Worm (Caenorhabditis elegans) whole organism, early embryonic: ENCODE measurements around the gene srx-64.

Experiments used
- B0310.2 ChIP-seq: sonication (generic microtip); optimal IDR thresholded peaks from 2 replicates; lab custom pipeline; 2016; ENCODE audit warnings: mild to moderate bottlenecking, missing genetic modification characterization, missing compliant biosample characterization
- F13C5.2 ChIP-seq: sonication (generic microtip); optimal IDR thresholded peaks from 2 replicates; lab custom pipeline; 2017; ENCODE audit warnings: mild to moderate bottlenecking, missing genetic modification characterization, inconsistent platforms, missing compliant biosample characterization
- aly-1 ChIP-seq: sonication (generic microtip); optimal IDR thresholded peaks from 2 replicates; lab custom pipeline; 2016; ENCODE audit warnings: missing genetic modification characterization, missing compliant biosample characterization
- ama-1 ChIP-seq: fragments of 150-350 bp; optimal IDR thresholded peaks from 2 replicates; lab custom pipeline; 2014
- ceh-13 ChIP-seq: fragments of 200-800 bp; sonication (Bioruptor generic); optimal IDR thresholded peaks from 2 replicates; lab custom pipeline; 2018; ENCODE audit warnings: mild to moderate bottlenecking, missing genetic modification characterization, missing compliant biosample characterization
- ceh-36 ChIP-seq: sonication (generic microtip); optimal IDR thresholded peaks from 2 replicates; lab custom pipeline; 2016; ENCODE audit warnings: missing genetic modification characterization, inconsistent platforms, missing compliant biosample characterization
- ets-7 ChIP-seq: sonication (generic microtip); optimal IDR thresholded peaks from 2 replicates; lab custom pipeline; 2016; ENCODE audit warnings: missing genotype, missing genetic modification characterization, missing compliant biosample characterization
- flt-1 ChIP-seq: fragments of 200-800 bp; sonication (Bioruptor generic); IDR thresholded peaks from 2 replicates; pipeline ENCODE4 v1.3.6; 2022; ENCODE audit warnings: missing genetic modification characterization, missing compliant biosample characterization
- hmbx-1 ChIP-seq: sonication (generic microtip); optimal IDR thresholded peaks from 2 replicates; lab custom pipeline; 2016; ENCODE audit warnings: mild to moderate bottlenecking, missing genetic modification characterization, missing compliant biosample characterization
- hmg-4 ChIP-seq: fragments of 200-800 bp; sonication (Bioruptor generic); optimal IDR thresholded peaks from 2 replicates; lab custom pipeline; 2018; ENCODE audit warnings: mild to moderate bottlenecking, missing genetic modification characterization, missing compliant biosample characterization
- hnd-1 ChIP-seq: sonication (generic microtip); optimal IDR thresholded peaks from 2 replicates; lab custom pipeline; 2016; ENCODE audit warnings: missing genetic modification characterization, missing compliant biosample characterization
- pes-1 ChIP-seq: fragments of 200-800 bp; sonication (Bioruptor generic); IDR thresholded peaks from 2 replicates; pipeline ENCODE4 v1.3.6; 2022; ENCODE audit warnings: missing genetic modification reagents, missing genetic modification characterization, missing compliant biosample characterization
- scrt-1 ChIP-seq: fragments of 200-800 bp; sonication (Bioruptor generic); IDR thresholded peaks from 2 replicates; pipeline ENCODE4 v1.3.6; 2022; ENCODE audit warnings: missing genetic modification characterization, missing compliant biosample characterization
- sea-1 ChIP-seq: fragments of 200-800 bp; sonication (Bioruptor generic); conservative IDR thresholded peaks from 2 replicates; pipeline ENCODE4 v1.3.6; 2022; ENCODE audit warnings: missing genetic modification characterization, missing compliant biosample characterization
- tbx-11 ChIP-seq: fragments of 200-800 bp; sonication (Bioruptor generic); IDR thresholded peaks from 2 replicates; pipeline ENCODE4 v1.3.6; 2022; ENCODE audit warnings: missing genetic modification characterization, missing compliant biosample characterization
- tbx-37 ChIP-seq: fragments of 200-800 bp; sonication (Bioruptor generic); conservative IDR thresholded peaks from 2 replicates; pipeline ENCODE4 v1.3.6; 2022; ENCODE audit warnings: missing genetic modification reagents, missing genetic modification characterization, missing compliant biosample characterization
- tra-4 ChIP-seq: sonication (generic microtip); optimal IDR thresholded peaks from 2 replicates; lab custom pipeline; 2017; ENCODE audit warnings: missing genetic modification characterization, missing compliant biosample characterization

srx-64 gene

DNA sequence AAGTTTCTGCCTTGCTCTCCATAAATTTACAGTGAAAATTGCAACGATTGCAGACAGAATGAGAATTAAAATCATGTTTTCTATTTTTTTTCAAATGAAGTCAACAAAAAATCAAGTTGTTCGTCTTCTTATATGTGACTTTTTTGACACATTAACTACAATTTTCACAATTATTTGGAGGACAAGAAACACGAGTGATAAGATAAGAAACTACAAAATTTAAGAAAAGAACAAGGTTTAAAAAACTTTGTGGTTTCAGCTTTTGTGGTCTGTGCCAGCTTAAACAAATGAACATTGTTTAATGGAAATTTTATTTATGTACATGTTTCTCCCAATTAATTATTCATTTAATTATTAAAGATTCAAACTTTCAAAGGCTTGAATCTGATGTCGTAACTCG lies 41.2 kb downstream of the srx-64 start, which contains the start of gene cyp-34A9:
cyp-34A9 (minus strand) TSS at position 131 of the 400 bp plus-strand sequence.
- TF ChIP-seq ceh-36 (tag; lab: Kevin White, UChicago) (no peak), tbx-37 (GFP tag; lab: Robert Waterston, UW) (no peak), hmg-4 (GFP tag; lab: Kevin White, UChicago) (no peak), ceh-13 (GFP tag; lab: Kevin White, UChicago) (no peak), aly-1 (no peak), ets-7 (no peak), tra-4 (tag; lab: Kevin White, UChicago) (no peak), flt-1 (no peak), hnd-1 (tag; lab: Kevin White, UChicago) (no peak), ama-1 (lab: Kevin White, UChicago) (no peak), scrt-1 (GFP tag; lab: Robert Waterston, UW) (no peak), tbx-11 (GFP tag; lab: Robert Waterston, UW) (no peak), hmbx-1 (tag; lab: Kevin White, UChicago) (no peak), F13C5.2 (tag; lab: Kevin White, UChicago) (no peak), pes-1 (GFP tag; lab: Robert Waterston, UW) (no peak)

DNA sequence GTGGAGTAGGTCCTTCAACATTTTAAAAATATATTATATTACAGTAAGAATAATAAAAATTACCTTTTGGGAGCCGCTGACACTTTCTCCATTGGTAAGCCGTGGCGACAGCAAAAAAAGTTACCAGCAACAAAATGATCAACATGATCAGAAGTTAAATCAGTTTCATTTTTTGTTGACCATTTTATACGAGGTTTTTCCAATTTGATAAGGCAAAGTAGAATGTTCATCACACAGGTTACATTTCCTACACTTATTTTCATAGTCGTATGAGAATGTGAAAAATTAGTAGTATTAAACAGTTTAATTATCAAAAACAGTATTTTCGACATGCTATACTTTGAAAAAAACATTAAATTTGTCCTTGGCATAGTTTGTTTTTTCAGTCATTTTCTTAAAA lies 43.6 kb downstream of the srx-64 start, which contains the start of gene cyp-34A10:
cyp-34A10 (minus strand) TSS at position 146 of the 400 bp plus-strand sequence.
- no peak for TF ChIP-seq ets-7
- no peak for TF ChIP-seq B0310.2 (tag; lab: Kevin White, UChicago)
- no peak for TF ChIP-seq hmg-4 (GFP tag; lab: Kevin White, UChicago)
- TF ChIP-seq flt-1 = no peak

DNA sequence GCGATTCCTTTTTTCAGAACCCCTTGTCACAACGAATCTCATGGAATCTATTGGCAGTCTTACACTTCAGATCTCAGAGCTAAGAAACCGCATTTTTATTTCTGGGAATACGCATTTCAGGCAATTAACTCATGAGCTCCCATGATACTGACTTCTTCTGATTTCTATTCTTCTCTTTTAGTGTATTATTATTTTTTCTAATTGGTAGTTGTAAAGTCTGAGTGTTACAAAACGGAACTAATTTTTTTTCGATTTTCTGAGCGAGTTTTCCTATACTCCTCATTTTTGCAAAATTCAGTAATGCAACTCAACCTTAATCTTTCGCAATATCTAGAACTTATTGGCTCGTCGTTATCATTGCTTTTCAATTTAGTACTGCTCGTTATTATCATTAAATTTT lies 45.2 kb downstream of the srx-64 start, which contains the start of gene str-82:
str-82 (plus strand) TSS at position 301 of the 400 bp plus-strand sequence.
- TF ChIP-seq ceh-13 (GFP tag; lab: Kevin White, UChicago) (no peak), ceh-36 (tag; lab: Kevin White, UChicago) (no peak), tbx-37 (GFP tag; lab: Robert Waterston, UW) (no peak), ets-7 (no peak), sea-1 (GFP tag; lab: Robert Waterston, UW) (no peak), aly-1 (no peak), hmbx-1 (tag; lab: Kevin White, UChicago) (no peak), ama-1 (lab: Kevin White, UChicago) (no peak), hnd-1 (tag; lab: Kevin White, UChicago) (no peak), scrt-1 (GFP tag; lab: Robert Waterston, UW) (no peak), hmg-4 (GFP tag; lab: Kevin White, UChicago) (no peak), pes-1 (GFP tag; lab: Robert Waterston, UW) (no peak), B0310.2 (tag; lab: Kevin White, UChicago) (no peak), F13C5.2 (tag; lab: Kevin White, UChicago) (no peak)

DNA sequence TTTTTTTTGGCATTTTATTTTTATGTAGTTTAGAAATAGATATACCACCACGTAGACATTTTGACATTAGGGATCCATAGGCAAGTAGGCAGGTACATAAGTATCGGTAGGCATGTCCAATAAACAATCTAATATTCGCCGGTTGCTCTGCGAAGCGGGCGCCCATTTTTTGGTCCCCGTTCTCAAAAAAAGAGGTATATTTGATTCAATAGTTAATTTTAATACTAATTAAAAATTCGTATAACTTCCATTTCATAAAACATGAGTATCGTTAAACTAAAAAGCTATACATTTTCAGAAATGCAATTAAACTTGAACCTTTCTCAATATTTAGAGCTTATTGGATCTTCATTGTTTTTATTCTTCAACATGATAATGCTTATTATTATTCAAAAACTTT lies 47.8 kb downstream of the srx-64 start, which contains the start of gene str-83:
str-83 (plus strand) TSS at position 301 of the 400 bp plus-strand sequence.
- TF ChIP-seq ama-1 (lab: Kevin White, UChicago) (no peak), F13C5.2 (tag; lab: Kevin White, UChicago) (no peak), ceh-36 (tag; lab: Kevin White, UChicago) (no peak), tra-4 (tag; lab: Kevin White, UChicago) (no peak), aly-1 (no peak), sea-1 (GFP tag; lab: Robert Waterston, UW) (no peak), hmbx-1 (tag; lab: Kevin White, UChicago) (no peak), flt-1 (no peak), tbx-37 (GFP tag; lab: Robert Waterston, UW) (no peak), B0310.2 (tag; lab: Kevin White, UChicago) (no peak), tbx-11 (GFP tag; lab: Robert Waterston, UW) (no peak), ets-7 (no peak), scrt-1 (GFP tag; lab: Robert Waterston, UW) (no peak), pes-1 (GFP tag; lab: Robert Waterston, UW) (no peak)

DNA sequence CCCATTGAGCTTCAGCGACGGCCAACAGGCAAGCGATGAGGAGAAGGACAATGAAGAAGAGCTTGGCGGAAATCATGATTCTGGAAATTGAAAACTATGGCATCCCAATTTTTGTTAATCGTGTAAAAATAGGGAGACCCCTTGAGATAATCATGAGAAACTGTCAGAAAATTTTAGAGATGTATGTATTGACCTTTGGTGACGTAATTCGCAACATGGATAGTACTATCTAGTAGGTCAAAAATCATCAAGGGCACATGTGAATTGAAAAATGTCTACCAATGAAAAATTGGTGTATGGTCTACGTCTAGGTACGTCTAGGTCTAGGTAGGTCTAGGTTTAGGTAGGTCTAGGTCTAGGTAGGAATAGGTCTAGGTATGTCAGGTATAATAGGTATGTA lies 49.9 kb downstream of the srx-64 start, which contains the start of gene nlp-34:
nlp-34 (minus strand) TSS at position 82 of the 400 bp plus-strand sequence.
- TF ChIP-seq aly-1 = no peak
- TF ChIP-seq F13C5.2 (tag; lab: Kevin White, UChicago) = no peak
- TF ChIP-seq ets-7 = no peak
- TF ChIP-seq flt-1 = no peak
- TF ChIP-seq ama-1 (lab: Kevin White, UChicago) = no peak
- no peak for TF ChIP-seq tbx-11 (GFP tag; lab: Robert Waterston, UW)
- TF ChIP-seq hmbx-1 (tag; lab: Kevin White, UChicago) = no peak
- no peak for TF ChIP-seq sea-1 (GFP tag; lab: Robert Waterston, UW)
- no peak for TF ChIP-seq ceh-13 (GFP tag; lab: Kevin White, UChicago)
- TF ChIP-seq B0310.2 (tag; lab: Kevin White, UChicago) = no peak
- no peak for TF ChIP-seq ceh-36 (tag; lab: Kevin White, UChicago)
- TF ChIP-seq hnd-1 (tag; lab: Kevin White, UChicago) = no peak
- TF ChIP-seq tbx-37 (GFP tag; lab: Robert Waterston, UW) = no peak
- no peak for TF ChIP-seq pes-1 (GFP tag; lab: Robert Waterston, UW)
- no peak for TF ChIP-seq scrt-1 (GFP tag; lab: Robert Waterston, UW)
- TF ChIP-seq hmg-4 (GFP tag; lab: Kevin White, UChicago) = no peak

DNA sequence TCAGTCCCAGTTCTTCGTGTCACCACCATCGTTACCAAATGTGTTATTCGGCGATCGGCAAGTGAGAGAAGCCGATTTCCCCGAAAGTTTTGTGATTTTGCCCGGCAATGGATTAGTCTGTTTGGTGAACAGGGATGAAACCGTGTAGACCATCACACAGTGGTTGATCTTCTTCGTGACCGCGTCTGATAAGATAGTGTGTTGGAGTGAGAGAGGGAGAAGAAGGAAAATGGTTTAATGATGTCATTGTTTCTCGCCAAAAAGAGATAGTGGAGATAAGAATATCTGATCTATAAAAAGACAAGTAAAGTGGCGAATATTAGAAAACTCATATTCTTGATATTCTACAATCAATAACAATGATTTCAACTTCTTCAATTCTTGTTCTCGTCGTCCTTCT lies 50.6 kb downstream of the srx-64 start, which contains the start of gene nlp-31:
nlp-31 (plus strand) TSS at position 237 of the 400 bp plus-strand sequence.
- TF ChIP-seq ama-1 (lab: Kevin White, UChicago) = no peak
- no peak for TF ChIP-seq flt-1
- TF ChIP-seq pes-1 (GFP tag; lab: Robert Waterston, UW) = no peak
- TF ChIP-seq ceh-36 (tag; lab: Kevin White, UChicago) = no peak
- TF ChIP-seq hmg-4 (GFP tag; lab: Kevin White, UChicago) = no peak
- TF ChIP-seq F13C5.2 (tag; lab: Kevin White, UChicago) = no peak
- no peak for TF ChIP-seq hmbx-1 (tag; lab: Kevin White, UChicago)
